Worm (Caenorhabditis elegans) whole organism, L4/young adult: ENCODE results near the gene nas-19.

Experiments used
- W03F9.2 ChIP-seq: fragments of 150-350 bp; optimal IDR thresholded peaks from 2 replicates; lab custom pipeline; 2014; ENCODE audit warnings: missing biosample characterization, missing genetic modification characterization
- dao-5 ChIP-seq: sonication (generic microtip); optimal IDR thresholded peaks from 2 replicates; lab custom pipeline; 2016; ENCODE audit warnings: missing genotype, missing genetic modification characterization, moderate library complexity, missing compliant biosample characterization
- him-1 ChIP-seq: sonication (generic microtip); optimal IDR thresholded peaks from 2 replicates; lab custom pipeline; 2016; ENCODE audit warnings: missing genotype, missing genetic modification reagents, missing genetic modification characterization, missing compliant biosample characterization

DNA sequence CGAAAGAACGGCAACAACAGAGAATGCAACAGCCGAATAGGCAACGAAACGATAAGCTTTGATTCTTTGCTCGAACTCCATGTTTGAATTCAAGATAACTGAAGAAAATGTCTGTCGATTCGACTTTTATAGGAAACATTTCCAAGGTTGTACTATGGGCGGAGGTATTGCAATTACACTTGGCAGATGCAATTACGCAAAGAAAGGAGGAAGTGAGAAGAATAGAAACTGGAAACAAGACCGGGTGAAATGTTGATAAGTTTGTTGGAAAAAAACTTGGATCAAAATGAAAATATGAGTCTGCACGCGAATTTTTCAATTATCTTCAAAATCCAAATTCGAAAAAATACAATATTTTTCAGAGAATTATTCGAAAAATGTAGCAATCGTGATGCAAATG is 12.7 kb downstream of the nas-19 start, which contains the start of gene col-155:
- TF ChIP-seq W03F9.2 (tag; lab: Kevin White, UChicago) (no peak), dao-5 (no peak), him-1 (tag; lab: Kevin White, UChicago) (no peak)
